Fruit fly (Drosophila melanogaster): ENCODE data around the gene Lim3.

Lim3 gene

DNA sequence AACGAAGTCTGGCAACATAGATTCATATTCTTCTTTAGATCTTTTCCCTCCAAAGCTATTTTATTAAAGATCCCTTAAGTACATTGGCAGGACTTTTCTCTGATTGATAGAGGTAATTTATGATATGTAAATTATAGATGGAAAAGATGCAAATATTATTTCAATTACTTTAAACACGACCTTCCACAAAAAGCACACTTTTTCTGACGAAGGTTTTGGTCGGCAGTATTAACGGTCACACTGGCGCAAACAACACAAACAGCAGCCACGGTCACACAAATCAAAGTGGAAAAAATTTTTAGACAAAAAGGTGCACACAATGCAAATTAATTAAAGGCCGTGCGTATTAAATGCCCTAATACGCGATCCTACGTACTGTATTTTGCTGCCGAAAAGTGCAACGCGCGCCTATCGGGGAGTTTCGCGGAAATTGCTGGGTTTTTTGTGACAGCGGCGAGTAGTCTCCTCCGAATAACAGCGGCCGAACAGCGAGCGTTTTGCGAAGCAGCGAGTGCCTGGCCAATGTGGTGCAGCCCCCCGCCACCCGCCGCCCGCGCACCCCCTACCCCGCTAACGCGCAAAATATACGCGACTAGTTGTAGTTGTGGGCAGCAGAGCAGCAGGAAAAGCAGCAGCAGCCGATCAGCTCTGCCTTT lies 54.2 kb downstream of the Lim3 start, which contains the start of gene CG10492:
TSS of gene CG10492 (plus strand) at position 219 of the 656 bp plus-strand sequence.
- TF ChIP-seq CG7045 (GFP tag; optimal IDR thresholded peaks at IDR 0.05) (no peak), kay (GFP tag; ENCODE audit: borderline replicate concordance) (no peak), Mnt (GFP tag; optimal IDR thresholded peaks at IDR 0.05) (peak; percentile 79), ovo (GFP tag; optimal IDR thresholded peaks at IDR 0.05) (no peak), toe (GFP tag; optimal IDR thresholded peaks at IDR 0.05) (no peak), cic (GFP tag; optimal IDR thresholded peaks at IDR 0.05) (peak; percentile 55), CG5204 (GFP tag; optimal IDR thresholded peaks at IDR 0.05) (no peak), CG14711 (tag; optimal IDR thresholded peaks at IDR 0.05) (no peak), bab1 (GFP tag; optimal IDR thresholded peaks at IDR 0.05) (peak; percentile 5), cnc (optimal IDR thresholded peaks at IDR 0.05) (no peak), CG12768 (GFP tag; optimal IDR thresholded peaks at IDR 0.05) (peak; percentile 39), tj (GFP tag; optimal IDR thresholded peaks at IDR 0.05) (peak; percentile 65), Clk (GFP tag; optimal IDR thresholded peaks at IDR 0.05) (peak; percentile 17), pad (GFP tag; optimal IDR thresholded peaks at IDR 0.05) (peak; percentile 45), CG1620 (GFP tag; optimal IDR thresholded peaks at IDR 0.05) (no peak), Hr96 (GFP tag; optimal IDR thresholded peaks at IDR 0.05) (no peak), Crg-1 (GFP tag; optimal IDR thresholded peaks at IDR 0.05) (no peak), CG33017 (tag; optimal IDR thresholded peaks at IDR 0.05) (no peak), CG7101 (tag; optimal IDR thresholded peaks at IDR 0.05) (no peak), CG11617 (GFP tag; optimal IDR thresholded peaks at IDR 0.05) (peak; percentile 50)

DNA sequence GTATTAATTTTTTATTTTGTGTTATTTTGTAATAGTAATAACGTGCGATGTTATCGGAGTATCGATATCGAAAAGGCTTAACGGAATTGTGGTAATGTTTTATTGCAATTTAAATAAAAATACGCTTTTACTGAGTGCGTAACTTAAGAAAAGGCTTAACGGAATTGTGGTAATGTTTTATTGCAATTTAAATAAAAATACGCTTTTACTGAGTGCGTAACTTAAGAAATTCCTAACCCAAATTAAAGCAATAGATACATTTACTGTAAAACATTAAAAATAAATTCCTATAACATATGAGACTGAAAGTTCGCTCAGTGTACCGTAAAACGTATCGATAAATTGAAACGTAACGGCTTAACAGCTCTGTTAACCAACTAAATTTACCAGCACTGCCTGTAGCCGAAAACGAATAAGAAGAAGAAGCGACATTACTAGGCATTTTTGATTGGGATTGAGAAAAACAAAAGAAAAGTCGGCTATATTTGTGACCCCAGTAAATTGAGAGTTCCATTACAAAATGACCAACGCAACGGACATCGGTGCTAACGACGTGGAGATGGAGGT lies 56.6 kb downstream of the Lim3 start, which contains the start of gene Rpn3:
TSS of gene Rpn3 (plus strand) at position 257 of the 567 bp plus-strand sequence.
- TF ChIP-seq CG11617 (GFP tag; optimal IDR thresholded peaks at IDR 0.05) (peak; percentile 78), CG12768 (GFP tag; optimal IDR thresholded peaks at IDR 0.05) (peak; percentile 51), CG33017 (tag; optimal IDR thresholded peaks at IDR 0.05) (peak; percentile 73), Clk (GFP tag; optimal IDR thresholded peaks at IDR 0.05) (peak; percentile 62), CG5204 (GFP tag; optimal IDR thresholded peaks at IDR 0.05) (no peak), toe (GFP tag; optimal IDR thresholded peaks at IDR 0.05) (no peak), cic (GFP tag; optimal IDR thresholded peaks at IDR 0.05) (no peak), CG14711 (tag; optimal IDR thresholded peaks at IDR 0.05) (peak; percentile 83), CG1620 (GFP tag; optimal IDR thresholded peaks at IDR 0.05) (peak; percentile 72), tj (GFP tag; optimal IDR thresholded peaks at IDR 0.05) (peak; percentile 60), ovo (GFP tag; optimal IDR thresholded peaks at IDR 0.05) (peak; percentile 29), pad (GFP tag; optimal IDR thresholded peaks at IDR 0.05) (peak; percentile 55), Crg-1 (GFP tag; optimal IDR thresholded peaks at IDR 0.05) (peak; percentile 72), CG7045 (GFP tag; optimal IDR thresholded peaks at IDR 0.05) (peak; percentile 56), Hr96 (GFP tag; optimal IDR thresholded peaks at IDR 0.05) (no peak), kay (GFP tag; ENCODE audit: borderline replicate concordance) (no peak), bab1 (GFP tag; optimal IDR thresholded peaks at IDR 0.05) (peak; percentile 84), CG7101 (tag; optimal IDR thresholded peaks at IDR 0.05) (peak; percentile 83), cnc (optimal IDR thresholded peaks at IDR 0.05) (peak; percentile 97 to 99), Mnt (GFP tag; optimal IDR thresholded peaks at IDR 0.05) (peak; percentile 90)

DNA sequence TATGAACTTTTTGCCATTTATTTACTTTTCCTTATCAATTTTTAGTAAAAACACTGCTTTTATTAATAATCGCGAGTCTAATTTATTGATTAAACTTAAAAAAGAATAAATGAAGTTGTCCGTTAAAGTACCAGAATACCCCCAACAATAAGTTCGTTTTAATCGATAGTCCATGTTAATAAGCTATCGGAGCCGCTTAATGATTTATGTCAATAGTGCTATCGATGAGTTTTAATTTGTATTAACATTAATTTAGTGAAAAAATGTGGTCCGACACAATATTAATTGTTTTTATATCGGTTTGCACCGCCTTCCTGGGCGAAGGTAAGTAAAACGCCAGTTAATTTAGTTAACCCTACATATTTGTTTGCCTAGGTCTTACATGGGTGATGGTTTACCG lies 59.3 kb downstream of the Lim3 start, which contains the start of gene CG10470:
TSS of gene CG10470 (plus strand) at position 165 of the 400 bp plus-strand sequence.
- TF ChIP-seq CG5204 (GFP tag; optimal IDR thresholded peaks at IDR 0.05): no peak
- no peak for TF ChIP-seq cnc (optimal IDR thresholded peaks at IDR 0.05)
- no peak for TF ChIP-seq Crg-1 (GFP tag; optimal IDR thresholded peaks at IDR 0.05)
- TF ChIP-seq CG33017 (tag; optimal IDR thresholded peaks at IDR 0.05): no peak
- TF ChIP-seq CG14711 (tag; optimal IDR thresholded peaks at IDR 0.05): peak; percentile 31
- TF ChIP-seq bab1 (GFP tag; optimal IDR thresholded peaks at IDR 0.05): peak; percentile 71

DNA sequence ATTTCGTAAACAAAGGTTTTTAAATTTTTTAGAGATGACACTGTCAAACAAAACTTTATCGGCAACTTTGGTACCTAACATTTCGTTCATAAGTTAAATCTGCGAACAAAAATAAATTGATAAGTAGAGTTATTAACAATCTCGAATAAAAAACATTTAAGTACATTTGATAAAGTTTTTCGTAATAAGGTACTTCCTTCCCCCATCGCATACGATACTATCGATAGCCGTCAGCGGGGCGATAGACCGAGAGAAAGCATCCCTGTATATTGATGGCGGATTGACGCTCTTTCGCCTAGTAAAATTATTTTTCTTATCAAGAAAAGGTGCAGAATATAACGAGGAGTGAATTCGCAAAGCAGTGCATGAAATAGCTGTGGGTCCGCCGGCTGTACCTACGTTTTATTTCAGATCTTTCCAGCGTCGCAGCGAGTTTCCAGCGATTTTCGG lies 63.1 kb downstream of the Lim3 start, which contains the start of the genes Ttc19 and Acn:
TSS of gene Ttc19 (minus strand) at position 38 of the 450 bp plus-strand sequence.
TSS of gene Acn (plus strand) at position 245 of the 450 bp plus-strand sequence.
- peak; percentile 89 for TF ChIP-seq bab1 (GFP tag; optimal IDR thresholded peaks at IDR 0.05)
- peak; percentile 88 for TF ChIP-seq CG1620 (GFP tag; optimal IDR thresholded peaks at IDR 0.05)
- peak; percentile 79 for TF ChIP-seq Mnt (GFP tag; optimal IDR thresholded peaks at IDR 0.05)
- peak; percentile 84 for TF ChIP-seq CG12768 (GFP tag; optimal IDR thresholded peaks at IDR 0.05)
- TF ChIP-seq Hr96 (GFP tag; optimal IDR thresholded peaks at IDR 0.05): peak; percentile 91
- peak; percentile 89 for TF ChIP-seq CG7101 (tag; optimal IDR thresholded peaks at IDR 0.05)
- TF ChIP-seq Clk (GFP tag; optimal IDR thresholded peaks at IDR 0.05): peak; percentile 65
- TF ChIP-seq CG14711 (tag; optimal IDR thresholded peaks at IDR 0.05): peak; percentile 79
- TF ChIP-seq CG11617 (GFP tag; optimal IDR thresholded peaks at IDR 0.05): peak; percentile 89
- TF ChIP-seq CG33017 (tag; optimal IDR thresholded peaks at IDR 0.05): peak; percentile 75
- peak; percentile 93 for TF ChIP-seq toe (GFP tag; optimal IDR thresholded peaks at IDR 0.05)
- peak; percentile 25 for TF ChIP-seq cic (GFP tag; optimal IDR thresholded peaks at IDR 0.05)
- TF ChIP-seq pad (GFP tag; optimal IDR thresholded peaks at IDR 0.05): peak; percentile 66
- TF ChIP-seq ovo (GFP tag; optimal IDR thresholded peaks at IDR 0.05): peak; percentile 83
- no peak for TF ChIP-seq CG5204 (GFP tag; optimal IDR thresholded peaks at IDR 0.05)
- TF ChIP-seq kay (GFP tag; ENCODE audit: borderline replicate concordance): no peak
- TF ChIP-seq tj (GFP tag; optimal IDR thresholded peaks at IDR 0.05): peak; percentile 66
- peak; percentile 80 for TF ChIP-seq CG7045 (GFP tag; optimal IDR thresholded peaks at IDR 0.05)
- TF ChIP-seq cnc (optimal IDR thresholded peaks at IDR 0.05): no peak
- TF ChIP-seq Crg-1 (GFP tag; optimal IDR thresholded peaks at IDR 0.05): peak; percentile 84

DNA sequence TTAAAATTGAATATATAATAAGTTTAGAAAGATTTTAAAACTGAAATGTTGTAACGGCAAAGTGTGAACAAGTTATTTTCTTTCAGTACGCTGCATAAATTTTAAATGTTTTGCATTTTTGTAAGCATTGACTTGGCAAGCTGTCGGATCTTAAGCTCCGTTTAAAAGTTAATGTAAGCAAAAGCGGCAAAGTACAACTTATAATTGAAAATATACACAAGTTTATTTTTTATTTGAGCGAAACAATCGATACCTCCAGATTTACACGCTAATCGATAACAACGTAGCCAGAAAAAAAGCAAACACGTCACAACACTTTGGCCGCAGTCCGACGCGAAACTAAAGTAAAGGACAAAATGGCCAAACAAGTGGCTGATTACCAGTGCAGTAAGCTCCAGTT lies 66.6 kb downstream of the Lim3 start, which contains the start of gene Catsup:
TSS of gene Catsup (plus strand) at position 273 of the 400 bp plus-strand sequence.
- TF ChIP-seq Hr96 (GFP tag; optimal IDR thresholded peaks at IDR 0.05) (no peak), CG33017 (tag; optimal IDR thresholded peaks at IDR 0.05) (no peak), Mnt (GFP tag; optimal IDR thresholded peaks at IDR 0.05) (no peak), CG1620 (GFP tag; optimal IDR thresholded peaks at IDR 0.05) (no peak), bab1 (GFP tag; optimal IDR thresholded peaks at IDR 0.05) (peak; percentile 2), CG5204 (GFP tag; optimal IDR thresholded peaks at IDR 0.05) (no peak)
